Worm (Caenorhabditis elegans): ENCODE results near the gene K12H6.12.

Gene K12H6.12

DNA sequence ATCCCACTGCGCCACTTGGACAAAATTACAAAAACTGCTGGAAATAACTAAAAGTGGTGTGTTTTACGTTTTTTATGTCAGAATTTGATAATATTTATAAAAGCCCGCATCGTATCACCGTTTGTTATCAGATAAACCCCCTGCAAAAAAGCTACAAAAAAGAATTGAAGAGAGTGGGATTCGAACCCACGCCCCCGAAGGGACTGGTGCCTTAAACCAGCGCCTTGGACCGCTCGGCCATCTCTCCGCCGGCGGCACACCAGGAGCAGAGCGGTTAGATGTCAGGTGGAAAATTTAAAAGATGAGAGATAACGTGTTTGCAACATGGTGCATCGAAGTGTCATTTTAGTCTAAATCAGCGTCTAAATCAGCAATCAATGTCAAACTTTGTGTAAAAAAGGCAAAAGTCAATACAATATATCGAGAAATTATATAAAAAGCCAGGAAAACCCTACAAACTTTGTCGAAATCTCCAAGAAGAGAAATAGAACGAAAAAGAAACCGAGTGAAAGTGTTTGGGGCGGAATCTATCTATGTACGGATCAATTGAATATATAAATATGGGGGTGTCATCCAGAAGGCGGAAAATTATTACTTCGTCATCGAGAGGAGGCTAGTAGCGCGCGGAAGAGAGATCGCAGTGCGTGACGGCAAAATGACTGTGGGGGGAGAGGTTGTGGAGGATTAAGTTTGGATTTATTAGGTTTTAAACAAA, 53.6 kb downstream of the K12H6.12 start (continued):
- TF ChIP-seq php-3 (GFP tag; IDR thresholded peaks at IDR 0.05) (0 out of 2 replicates have a peak, but pooled peaks have one; percentile 16), Y75B8A.6 (GFP tag; IDR thresholded peaks at IDR 0.05) (no peak), Y48G9A.11 (GFP tag; IDR thresholded peaks at IDR 0.05) (0 out of 2 replicates have a peak, but pooled peaks have one; percentile 33), D1046.2 (GFP tag; IDR thresholded peaks at IDR 0.05) (0 out of 2 replicates have a peak, but pooled peaks have one; percentile 20), madf-9 (GFP tag; conservative IDR thresholded peaks at IDR 0.05) (no peak), mdt-29 (GFP tag; IDR thresholded peaks at IDR 0.05) (0 out of 2 replicates have a peak, but pooled peaks have one; percentile 10), mep-1 (tag; optimal IDR thresholded peaks at IDR 0.05) (no peak), dmd-6 (GFP tag; IDR thresholded peaks at IDR 0.05) (0 out of 2 replicates have a peak, but pooled peaks have one; percentile 22), nhr-10 (tag; optimal IDR thresholded peaks at IDR 0.05) (no peak), rbr-2 (tag; optimal IDR thresholded peaks at IDR 0.05) (peak; percentile 3), unc-62 (GFP tag; optimal IDR thresholded peaks at IDR 0.05 in 1 of 2) (no peak), unc-62 (tag; optimal IDR thresholded peaks at IDR 0.05) (no peak), madf-5 (GFP tag; IDR thresholded peaks at IDR 0.05) (0 out of 4 replicates have a peak, but pooled peaks of 1 of the 2 experiments have one; percentile 60), F10B5.3 (tag; optimal IDR thresholded peaks at IDR 0.05) (peak; percentile 20), ceh-32 (tag; optimal IDR thresholded peaks at IDR 0.05; ENCODE audit: poor library complexity) (no peak), hmg-1.1 (GFP tag; IDR thresholded peaks at IDR 0.05) (0 out of 2 replicates have a peak, but pooled peaks have one; percentile 11), snpc-1.2 (GFP tag; IDR thresholded peaks at IDR 0.05) (peak; percentile 30; the same call in 1 of the 2 replicates), set-16 (GFP tag; IDR thresholded peaks at IDR 0.05) (peak; percentile 71), lim-7 (GFP tag; IDR thresholded peaks at IDR 0.05) (peak; percentile 71), tra-1 (GFP tag; IDR thresholded peaks at IDR 0.05) (peak; percentile 60; the same call in 1 of the 2 replicates), ztf-11 (tag; optimal IDR thresholded peaks at IDR 0.05) (no peak)
